Worm (Caenorhabditis elegans): Measurements from ENCODE around the gene K10D11.5.

K10D11.5 gene

DNA sequence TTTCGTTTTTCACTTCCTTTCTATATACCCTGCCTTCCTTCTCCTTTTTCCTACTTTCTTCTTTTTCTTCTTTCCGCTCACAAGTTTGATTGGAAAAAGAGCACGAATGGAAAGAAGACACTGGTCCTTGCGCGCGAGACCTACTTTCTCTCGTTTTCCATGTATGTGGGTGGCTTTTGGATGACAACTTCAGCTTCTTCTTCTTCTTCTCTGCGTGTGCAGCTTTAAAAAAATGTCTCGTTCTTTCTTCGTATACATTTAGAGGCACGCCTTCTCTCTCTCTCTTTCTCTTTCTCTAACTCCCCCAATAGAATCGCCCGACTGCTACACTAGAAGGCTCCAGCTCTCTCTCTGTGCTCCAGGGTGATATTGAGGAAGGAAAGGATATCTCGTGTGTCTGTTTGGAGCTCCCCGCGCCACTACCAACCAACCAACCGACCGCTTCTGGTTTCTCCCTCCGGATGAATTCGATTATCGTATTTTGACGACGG is 34.3 kb upstream of the K10D11.5 start:
- TF ChIP-seq unc-55 (GFP tag; optimal IDR thresholded peaks at IDR 0.05) (peak; percentile 75), nhr-25 (tag; optimal IDR thresholded peaks at IDR 0.05) (no peak), elt-3 (tag; optimal IDR thresholded peaks at IDR 0.05) (no peak), unc-39 (tag; optimal IDR thresholded peaks at IDR 0.05) (no peak), ztf-4 (tag; optimal IDR thresholded peaks at IDR 0.05) (no peak), nhr-10 (tag; optimal IDR thresholded peaks at IDR 0.05) (no peak), skn-1 (tag; optimal IDR thresholded peaks at IDR 0.05) (no peak), mab-5 (tag; optimal IDR thresholded peaks at IDR 0.05) (no peak), nhr-237 (tag; optimal IDR thresholded peaks at IDR 0.05) (no peak), fos-1 (tag; optimal IDR thresholded peaks at IDR 0.05) (no peak), snpc-4 (tag; optimal IDR thresholded peaks at IDR 0.05) (no peak), ceh-16 (tag; optimal IDR thresholded peaks at IDR 0.05) (no peak), F13H6.1 (tag; optimal IDR thresholded peaks at IDR 0.05) (peak; percentile 49), elt-1 (tag; optimal IDR thresholded peaks at IDR 0.05) (no peak), mdl-1 (tag; optimal IDR thresholded peaks at IDR 0.05) (peak; percentile 7 to 46), sma-9 (GFP tag; optimal IDR thresholded peaks at IDR 0.05) (no peak), sma-9 (tag; optimal IDR thresholded peaks at IDR 0.05) (no peak), lsy-2 (tag; optimal IDR thresholded peaks at IDR 0.05) (peak; percentile 1 to 23), nhr-12 (tag; optimal IDR thresholded peaks at IDR 0.05) (no peak), lin-13 (GFP tag; optimal IDR thresholded peaks at IDR 0.05) (peak; percentile 12), ztf-11 (tag; optimal IDR thresholded peaks at IDR 0.05) (no peak), sem-4 (tag; optimal IDR thresholded peaks at IDR 0.05) (no peak), nhr-77 (tag; optimal IDR thresholded peaks at IDR 0.05) (no peak), blmp-1 (tag; optimal IDR thresholded peaks at IDR 0.05; ENCODE audit: insufficient read depth) (no peak), alr-1 (tag; optimal IDR thresholded peaks at IDR 0.05) (no peak), unc-62 (GFP tag; optimal IDR thresholded peaks at IDR 0.05) (no peak), nhr-6 (tag; optimal IDR thresholded peaks at IDR 0.05) (no peak), R02D3.7 (tag; optimal IDR thresholded peaks at IDR 0.05) (no peak), nhr-11 (tag; optimal IDR thresholded peaks at IDR 0.05) (no peak), nhr-23 (tag; optimal IDR thresholded peaks at IDR 0.05) (no peak), mbf-1 (tag; optimal IDR thresholded peaks at IDR 0.05) (no peak), gmeb-1 (tag; optimal IDR thresholded peaks at IDR 0.05) (no peak), zag-1 (tag; optimal IDR thresholded peaks at IDR 0.05) (peak; percentile 17), lin-39 (tag; optimal IDR thresholded peaks at IDR 0.05) (no peak), peb-1 (tag; optimal IDR thresholded peaks at IDR 0.05) (no peak), nhr-129 (tag; optimal IDR thresholded peaks at IDR 0.05) (peak; percentile 81), sma-3 (GFP tag; optimal IDR thresholded peaks at IDR 0.05) (no peak), crh-2 (tag; optimal IDR thresholded peaks at IDR 0.05) (peak; percentile 58), aly-2 (tag; optimal IDR thresholded peaks at IDR 0.05) (no peak), lin-11 (tag; optimal IDR thresholded peaks at IDR 0.05) (peak; percentile 2), nhr-21 (tag; optimal IDR thresholded peaks at IDR 0.05) (no peak), ztf-1 (GFP tag; conservative IDR thresholded peaks at IDR 0.05) (no peak), C34F6.9 (tag; optimal IDR thresholded peaks at IDR 0.05) (peak; percentile 58), ZK546.5 (tag; optimal IDR thresholded peaks at IDR 0.05) (no peak), ama-1 (optimal IDR thresholded peaks at IDR 0.05) (no peak), ceh-82 (tag; optimal IDR thresholded peaks at IDR 0.05) (no peak), egl-27 (tag; optimal IDR thresholded peaks at IDR 0.05) (peak; percentile 4), Y55F3AM.14 (GFP tag; optimal IDR thresholded peaks at IDR 0.05) (peak; percentile 44), dmd-4 (tag; optimal IDR thresholded peaks at IDR 0.05) (no peak)
